Worm (Caenorhabditis elegans) whole organism, early embryonic: ENCODE measurements around the gene pot-1.

Source experiments
- B0310.2 ChIP-seq: sonication (generic microtip); optimal IDR thresholded peaks from 2 replicates; lab custom pipeline; 2016; ENCODE audit warnings: mild to moderate bottlenecking, missing genetic modification characterization, missing compliant biosample characterization
- F13C5.2 ChIP-seq: sonication (generic microtip); optimal IDR thresholded peaks from 2 replicates; lab custom pipeline; 2017; ENCODE audit warnings: mild to moderate bottlenecking, missing genetic modification characterization, inconsistent platforms, missing compliant biosample characterization
- aly-1 ChIP-seq: sonication (generic microtip); optimal IDR thresholded peaks from 2 replicates; lab custom pipeline; 2016; ENCODE audit warnings: missing genetic modification characterization, missing compliant biosample characterization
- ama-1 ChIP-seq: fragments of 150-350 bp; optimal IDR thresholded peaks from 2 replicates; lab custom pipeline; 2014
- ceh-13 ChIP-seq: fragments of 200-800 bp; sonication (Bioruptor generic); optimal IDR thresholded peaks from 2 replicates; lab custom pipeline; 2018; ENCODE audit warnings: mild to moderate bottlenecking, missing genetic modification characterization, missing compliant biosample characterization
- ceh-36 ChIP-seq: sonication (generic microtip); optimal IDR thresholded peaks from 2 replicates; lab custom pipeline; 2016; ENCODE audit warnings: missing genetic modification characterization, inconsistent platforms, missing compliant biosample characterization
- ets-7 ChIP-seq: sonication (generic microtip); optimal IDR thresholded peaks from 2 replicates; lab custom pipeline; 2016; ENCODE audit warnings: missing genotype, missing genetic modification characterization, missing compliant biosample characterization
- flt-1 ChIP-seq: fragments of 200-800 bp; sonication (Bioruptor generic); IDR thresholded peaks from 2 replicates; pipeline ENCODE4 v1.3.6; 2022; ENCODE audit warnings: missing genetic modification characterization, missing compliant biosample characterization
- hnd-1 ChIP-seq: sonication (generic microtip); optimal IDR thresholded peaks from 2 replicates; lab custom pipeline; 2016; ENCODE audit warnings: missing genetic modification characterization, missing compliant biosample characterization
- sea-1 ChIP-seq: fragments of 200-800 bp; sonication (Bioruptor generic); conservative IDR thresholded peaks from 2 replicates; pipeline ENCODE4 v1.3.6; 2022; ENCODE audit warnings: missing genetic modification characterization, missing compliant biosample characterization
- tbx-11 ChIP-seq: fragments of 200-800 bp; sonication (Bioruptor generic); IDR thresholded peaks from 2 replicates; pipeline ENCODE4 v1.3.6; 2022; ENCODE audit warnings: missing genetic modification characterization, missing compliant biosample characterization
- tbx-37 ChIP-seq: fragments of 200-800 bp; sonication (Bioruptor generic); conservative IDR thresholded peaks from 2 replicates; pipeline ENCODE4 v1.3.6; 2022; ENCODE audit warnings: missing genetic modification reagents, missing genetic modification characterization, missing compliant biosample characterization
- tra-4 ChIP-seq: sonication (generic microtip); optimal IDR thresholded peaks from 2 replicates; lab custom pipeline; 2017; ENCODE audit warnings: missing genetic modification characterization, missing compliant biosample characterization

- no peak for TF ChIP-seq ama-1 (lab: Kevin White, UChicago)
- no peak for TF ChIP-seq ceh-36 (tag; lab: Kevin White, UChicago)
- TF ChIP-seq tbx-11 = no peak
- no peak for TF ChIP-seq ets-7
- TF ChIP-seq F13C5.2 (tag; lab: Kevin White, UChicago) = no peak
- TF ChIP-seq tra-4 (tag; lab: Kevin White, UChicago) = no peak
- no peak for TF ChIP-seq aly-1 (tag; lab: Kevin White, UChicago)
- no peak for TF ChIP-seq flt-1 (GFP tag; lab: Robert Waterston, UW)
- no peak for TF ChIP-seq B0310.2 (tag; lab: Kevin White, UChicago)
- no peak for TF ChIP-seq tbx-37 (GFP tag; lab: Robert Waterston, UW)
- no peak for TF ChIP-seq sea-1
- no peak for TF ChIP-seq ceh-13
- TF ChIP-seq hnd-1 (tag; lab: Kevin White, UChicago) = no peak
These were observed 16.7 kb downstream of the pot-1 start for ce11 chrIII:7116615-7117252.
